Worm (Caenorhabditis elegans) whole organism, L1 larva: Measurements from ENCODE around the gene sucl-2.

Experiments
- C04F5.9 ChIP-seq: sonication (generic microtip); optimal IDR thresholded peaks from 2 replicates; lab custom pipeline; 2016; ENCODE audit warnings: missing genetic modification characterization, missing compliant biosample characterization
- Y116A8C.19 ChIP-seq: sonication (generic microtip); optimal IDR thresholded peaks from 2 replicates; lab custom pipeline; 2016; ENCODE audit warnings: missing compliant biosample characterization, missing genetic modification characterization, borderline replicate concordance
- alr-1 ChIP-seq: fragments of 200-800 bp; sonication (Bioruptor generic); optimal IDR thresholded peaks from 2 replicates; lab custom pipeline; 2018; ENCODE audit warnings: borderline replicate concordance, mild to moderate bottlenecking, missing genetic modification characterization, missing compliant biosample characterization
- ceh-8 ChIP-seq: fragments of 200-800 bp; sonication (Bioruptor generic); optimal IDR thresholded peaks from 2 replicates; lab custom pipeline; 2018; ENCODE audit warnings: mild to moderate bottlenecking, missing genetic modification characterization, moderate library complexity, missing compliant biosample characterization
- ceh-88 ChIP-seq: fragments of 200-800 bp; sonication (Bioruptor generic); IDR thresholded peaks from 2 replicates; pipeline ENCODE4 v1.3.6; 2022; ENCODE audit warnings: missing genetic modification characterization, missing compliant biosample characterization
- dsc-1 ChIP-seq: sonication (generic microtip); optimal IDR thresholded peaks from 2 replicates; lab custom pipeline; 2016; ENCODE audit warnings: mild to moderate bottlenecking, missing genetic modification characterization, missing compliant biosample characterization
- efl-1 ChIP-seq, 4 experiments: fragments of 150-350 bp; optimal IDR thresholded peaks in 3 of 4; peaks in 1 of 4; 1 replicate in 1 of 4; 2 replicates in 3 of 4; lab custom pipeline; 2014; ENCODE audit warnings: missing biosample characterization in 2 of 4, missing genetic modification characterization in 2 of 4, missing genetic modification reagents in 2 of 4
- egl-13 ChIP-seq: sonication (generic microtip); optimal IDR thresholded peaks from 2 replicates; lab custom pipeline; 2016; ENCODE audit warnings: missing genotype, missing genetic modification reagents, missing genetic modification characterization, missing compliant biosample characterization
- egl-27 ChIP-seq, 2 experiments: fragments of 150-350 bp in 1 of 2; sonication (generic microtip); optimal IDR thresholded peaks; 3 replicates each; lab custom pipeline; 2017 to 2018; ENCODE audit warnings: missing biosample characterization in 2 of 2, missing genetic modification characterization in 2 of 2, missing genetic modification reagents in 2 of 2
- elt-2 ChIP-seq: sonication (generic microtip); optimal IDR thresholded peaks from 2 replicates; lab custom pipeline; 2016; ENCODE audit warnings: missing genetic modification characterization, mild to moderate bottlenecking, inconsistent platforms, missing compliant biosample characterization, missing genetic modification reagents
- grh-1 ChIP-seq: fragments of 200-800 bp; sonication (Bioruptor generic); IDR thresholded peaks from 2 replicates; pipeline ENCODE4 v1.3.6; 2022; ENCODE audit warnings: missing genetic modification reagents, missing genetic modification characterization, missing compliant biosample characterization
- hlh-4 ChIP-seq: sonication (generic microtip); optimal IDR thresholded peaks from 2 replicates; lab custom pipeline; 2016; ENCODE audit warnings: mild to moderate bottlenecking, missing genetic modification characterization, missing compliant biosample characterization
- hpl-2 ChIP-seq: fragments of 150-350 bp; optimal IDR thresholded peaks from 2 replicates; lab custom pipeline; 2014; ENCODE audit warnings: missing biosample characterization, missing genetic modification reagents, missing genetic modification characterization
- irx-1 ChIP-seq: sonication (generic microtip); optimal IDR thresholded peaks from 2 replicates; lab custom pipeline; 2016; ENCODE audit warnings: missing genetic modification characterization, missing compliant biosample characterization
- isw-1 ChIP-seq: fragments of 200-800 bp; sonication (Bioruptor generic); IDR thresholded peaks from 2 replicates; pipeline ENCODE4 v1.3.6; 2022; ENCODE audit warnings: missing genetic modification characterization, missing compliant biosample characterization
- jun-1 ChIP-seq: fragments of 150-350 bp; optimal IDR thresholded peaks from 2 replicates; lab custom pipeline; 2014; ENCODE audit warnings: missing biosample characterization, missing genetic modification reagents, missing genetic modification characterization
- lin-14 ChIP-seq: fragments of 200-800 bp; sonication (Bioruptor generic); optimal IDR thresholded peaks from 2 replicates; lab custom pipeline; 2018; ENCODE audit warnings: mild to moderate bottlenecking, missing genetic modification characterization, moderate library complexity, missing compliant biosample characterization
- lir-3 ChIP-seq: sonication (generic microtip); optimal IDR thresholded peaks from 2 replicates; lab custom pipeline; 2016; ENCODE audit warnings: mild to moderate bottlenecking, missing genetic modification characterization, moderate library complexity, missing compliant biosample characterization; ENCODE audit not compliant: poor library complexity
- lsy-2 ChIP-seq, 2 experiments: fragments of 150-350 bp; optimal IDR thresholded peaks; 2 replicates each; lab custom pipeline; 2014; ENCODE audit warnings: missing biosample characterization in 2 of 2, missing genetic modification characterization in 2 of 2
- nhr-19 ChIP-seq: fragments of 200-800 bp; sonication (Bioruptor generic); conservative IDR thresholded peaks from 2 replicates; pipeline ENCODE4 v1.3.6; 2022; ENCODE audit warnings: missing genetic modification characterization, missing compliant biosample characterization
- nhr-47 ChIP-seq: sonication (generic microtip); optimal IDR thresholded peaks from 2 replicates; lab custom pipeline; 2016; ENCODE audit warnings: mild to moderate bottlenecking, missing genetic modification characterization, moderate library complexity, missing compliant biosample characterization
- nhr-84 ChIP-seq: sonication (generic microtip); optimal IDR thresholded peaks from 2 replicates; lab custom pipeline; 2017; ENCODE audit warnings: missing biosample characterization, missing genetic modification characterization
- nhr-90 ChIP-seq: sonication (generic microtip); optimal IDR thresholded peaks from 2 replicates; lab custom pipeline; 2016; ENCODE audit warnings: mild to moderate bottlenecking, missing genetic modification characterization, missing compliant biosample characterization; ENCODE audit not compliant: poor library complexity
- pqm-1 ChIP-seq: sonication (generic microtip); optimal IDR thresholded peaks from 3 replicates; lab custom pipeline; 2017; ENCODE audit warnings: missing biosample characterization, missing genetic modification characterization
- rnt-1 ChIP-seq: sonication (generic microtip); optimal IDR thresholded peaks from 2 replicates; lab custom pipeline; 2016; ENCODE audit warnings: mild to moderate bottlenecking, missing genetic modification characterization, moderate library complexity, missing compliant biosample characterization
- snpc-4 ChIP-seq: fragments of 150-350 bp; optimal IDR thresholded peaks from 2 replicates; lab custom pipeline; 2014; ENCODE audit warnings: missing biosample characterization, missing genetic modification characterization
- sox-4 ChIP-seq: sonication (generic microtip); optimal IDR thresholded peaks from 2 replicates; lab custom pipeline; 2016; ENCODE audit warnings: missing genetic modification characterization, missing compliant biosample characterization
- unc-62 ChIP-seq: fragments of 150-350 bp; optimal IDR thresholded peaks from 2 replicates; lab custom pipeline; 2014; ENCODE audit warnings: missing biosample characterization, missing genetic modification reagents, missing genetic modification characterization
- ztf-11 ChIP-seq, 2 experiments: sonication (generic microtip); optimal IDR thresholded peaks; 2 replicates each; lab custom pipeline; 2016 to 2017; ENCODE audit warnings: missing genetic modification characterization in 2 of 2, missing biosample characterization in 1 of 2, missing compliant biosample characterization in 1 of 2
- ztf-4 ChIP-seq: fragments of 150-350 bp; optimal IDR thresholded peaks from 2 replicates; lab custom pipeline; 2014; ENCODE audit warnings: missing biosample characterization, missing genetic modification characterization

Gene sucl-2

ce11 chrIII:941958-942357 lies 40.7 kb upstream of the sucl-2 start:
- TF ChIP-seq grh-1 (GFP tag; lab: Robert Waterston, UW) (no peak), egl-13 (no peak), ztf-4 (tag; lab: Kevin White, UChicago) (no peak), nhr-84 (tag; lab: Kevin White, UChicago) (no peak), snpc-4 (tag; lab: Kevin White, UChicago) (no peak), pqm-1 (tag; lab: Kevin White, UChicago) (no peak)

- no peak for TF ChIP-seq isw-1 (GFP tag; lab: Robert Waterston, UW)
- TF ChIP-seq unc-62 = no peak
- TF ChIP-seq, all 84 proteins: peak for 0
Observed at ce11 chrIII:938569-938968, 37.4 kb upstream of the sucl-2 start, which contains the start of gene fbxa-22. Gene fbxa-22, plus strand, starts transcription at chrIII:938869.

ce11 chrIII:937961-938360 lies 36.7 kb upstream of the sucl-2 start, which contains the start of gene fbxa-56:
Gene fbxa-56, minus strand, starts transcription at chrIII:938061.
- no peak for TF ChIP-seq egl-13
- no peak for TF ChIP-seq efl-1 (optimal IDR thresholded peaks at IDR 0.05; lab: Kevin White, UChicago)
- peak in 1 of 2 experiments; percentile 32 for TF ChIP-seq efl-1 (GFP tag; optimal IDR thresholded peaks at IDR 0.05 in 1 of 2; lab: Kevin White, UChicago)
- TF ChIP-seq unc-62 = no peak

- TF ChIP-seq egl-27 (tag; optimal IDR thresholded peaks at IDR 0.05; lab: Kevin White, UChicago) (no peak), elt-2 (tag; lab: Kevin White, UChicago) (peak; percentile 55)
- TF ChIP-seq, all 84 proteins: peak for 1
Observed at ce11 chrIII:936037-936507, 34.9 kb upstream of the sucl-2 start, which contains the start of gene fbxa-55. Gene fbxa-55, minus strand, starts transcription at chrIII:936087.

- peak; percentile 40 for TF ChIP-seq Y116A8C.19 (tag; lab: Kevin White, UChicago)
- TF ChIP-seq rnt-1 (tag; lab: Kevin White, UChicago) = peak; percentile 3
- peak; percentile 45 for TF ChIP-seq lir-3 (tag; lab: Kevin White, UChicago)
- TF ChIP-seq ztf-11 (tag; optimal IDR thresholded peaks at IDR 0.05; lab: Kevin White, UChicago) = peak in 1 of 2 experiments; percentile 34
- peak; percentile 71 for TF ChIP-seq sox-4 (tag; lab: Kevin White, UChicago)
- peak; percentile 14 for TF ChIP-seq nhr-90
- TF ChIP-seq C04F5.9 = peak; percentile 10
- peak; percentile 14 for TF ChIP-seq irx-1 (tag; lab: Kevin White, UChicago)
- TF ChIP-seq ceh-8 = peak; percentile 83
Observed at ce11 chrIII:931405-931804, 30.2 kb upstream of the sucl-2 start.

- TF ChIP-seq dsc-1 (tag; lab: Kevin White, UChicago) (peak; percentile 49), lsy-2 (tag; optimal IDR thresholded peaks at IDR 0.05; lab: Kevin White, UChicago) (no peak)
- TF ChIP-seq, all 84 proteins: peak for 1
Observed at ce11 chrIII:926216-926615, 25.0 kb upstream of the sucl-2 start, which contains the start of gene pef-1. Gene pef-1, minus strand, starts transcription at chrIII:926316.

ce11 chrIII:919322-919721 lies 18.1 kb upstream of the sucl-2 start, which contains the start of gene F23H11.7:
Gene F23H11.7, minus strand, starts transcription at chrIII:919422.
- TF ChIP-seq ztf-4 (tag; lab: Kevin White, UChicago) = no peak
- no peak for TF ChIP-seq ceh-88 (GFP tag; lab: Robert Waterston, UW)
- no peak for TF ChIP-seq lin-14
- no peak for TF ChIP-seq nhr-19
- TF ChIP-seq alr-1 (tag; lab: Kevin White, UChicago) = no peak
- TF ChIP-seq hlh-4 (tag; lab: Kevin White, UChicago) = no peak
- no peak for TF ChIP-seq irx-1 (tag; lab: Kevin White, UChicago)
- no peak for TF ChIP-seq jun-1 (tag; lab: Kevin White, UChicago)
- TF ChIP-seq lsy-2 (tag; optimal IDR thresholded peaks at IDR 0.05; lab: Kevin White, UChicago) = no peak
- TF ChIP-seq nhr-47 (tag; lab: Kevin White, UChicago) = no peak
- no peak for TF ChIP-seq hpl-2 (GFP tag; lab: Kevin White, UChicago)
